Fruit fly (Drosophila melanogaster) whole organism, embryonic: Measurements from ENCODE around the gene Vps26.

ENCODE experiments used
- Atf3 ChIP-seq: fragments of 200-800 bp; sonication (Bioruptor generic); optimal IDR thresholded peaks from 3 replicates; lab custom pipeline; 2016; ENCODE audit warnings: missing biosample characterization, missing genetic modification characterization
- Awh ChIP-seq: fragments of 200-800 bp; sonication (Bioruptor generic); IDR thresholded peaks from 2 replicates; pipeline ENCODE4, ENCODE4 v1.3.6; 2022; ENCODE audit warnings: missing biosample characterization, missing genetic modification characterization
- CG10543 ChIP-seq: fragments of 200-800 bp; sonication (Bioruptor generic); optimal IDR thresholded peaks from 3 replicates; lab custom pipeline; 2017; ENCODE audit warnings: missing biosample characterization, mild to moderate bottlenecking, missing genetic modification characterization, moderate library complexity
- CG11723 ChIP-seq: fragments of 200-800 bp; sonication (Bioruptor generic); optimal IDR thresholded peaks from 2 replicates; lab custom pipeline; 2017; ENCODE audit warnings: missing biosample characterization, mild to moderate bottlenecking, missing genetic modification characterization
- CG12299 ChIP-seq: fragments of 200-800 bp; sonication (Bioruptor generic); optimal IDR thresholded peaks from 2 replicates; lab custom pipeline; 2018; ENCODE audit warnings: missing biosample characterization, mild to moderate bottlenecking, missing genetic modification characterization
- CG13775 ChIP-seq: fragments of 200-800 bp; sonication (Bioruptor generic); optimal IDR thresholded peaks from 3 replicates; lab custom pipeline; 2017; ENCODE audit warnings: missing biosample characterization, mild to moderate bottlenecking, missing genetic modification characterization
- CG16779 ChIP-seq: fragments of 200-800 bp; sonication (Bioruptor generic); IDR thresholded peaks from 2 replicates; pipeline ENCODE4 v1.3.6; 2022; ENCODE audit warnings: missing biosample characterization, missing genetic modification characterization
- CG18011 ChIP-seq: fragments of 200-800 bp; sonication (Bioruptor generic); optimal IDR thresholded peaks from 2 replicates; lab custom pipeline; 2017; ENCODE audit warnings: missing biosample characterization, missing genetic modification characterization, mild to moderate bottlenecking, moderate library complexity, missing genotype
- CG32532 ChIP-seq: fragments of 200-800 bp; sonication (Bioruptor generic); IDR thresholded peaks from 2 replicates; pipeline ENCODE4 v1.3.6; 2022; ENCODE audit warnings: missing biosample characterization, missing genetic modification characterization
- CG34224 ChIP-seq: fragments of 200-800 bp; sonication (Bioruptor generic); IDR thresholded peaks from 3 replicates; pipeline ENCODE4 v1.3.6; 2022; ENCODE audit warnings: missing biosample characterization, missing genetic modification characterization; ENCODE audit not compliant: partially characterized antibody
- CG3726 ChIP-seq: fragments of 200-800 bp; sonication (Bioruptor generic); IDR thresholded peaks from 3 replicates; pipeline ENCODE4, ENCODE4 v1.3.6; 2022; ENCODE audit warnings: missing biosample characterization, missing genetic modification characterization
- CG3838 ChIP-seq: fragments of 200-800 bp; sonication (Bioruptor generic); optimal IDR thresholded peaks from 3 replicates; lab custom pipeline; 2016; ENCODE audit warnings: missing biosample characterization, missing genetic modification characterization
- CG6813 ChIP-seq: fragments of 200-800 bp; sonication (Bioruptor generic); optimal IDR thresholded peaks from 2 replicates; lab custom pipeline; 2017; ENCODE audit warnings: missing biosample characterization, missing genetic modification characterization, mild to moderate bottlenecking, moderate library complexity, missing genetic modification reagents
- CG6854 ChIP-seq: fragments of 200-800 bp; sonication (Bioruptor generic); optimal IDR thresholded peaks from 3 replicates; lab custom pipeline; 2017; ENCODE audit warnings: missing biosample characterization, mild to moderate bottlenecking, missing genetic modification characterization
- CG7556 ChIP-seq: fragments of 200-800 bp; sonication (Bioruptor generic); optimal IDR thresholded peaks from 2 replicates; lab custom pipeline; 2017; ENCODE audit warnings: missing biosample characterization, mild to moderate bottlenecking, missing genetic modification characterization
- CG7745 ChIP-seq: fragments of 200-800 bp; sonication (Bioruptor generic); optimal IDR thresholded peaks from 2 replicates; lab custom pipeline; 2018; ENCODE audit warnings: missing biosample characterization, mild to moderate bottlenecking, missing genetic modification characterization, moderate library complexity
- CG7786 ChIP-seq: fragments of 200-800 bp; sonication (Bioruptor generic); optimal IDR thresholded peaks from 2 replicates; lab custom pipeline; 2016; ENCODE audit warnings: missing biosample characterization, missing genetic modification characterization
- CG7928 ChIP-seq: fragments of 200-800 bp; sonication (Bioruptor generic); optimal IDR thresholded peaks from 2 replicates; lab custom pipeline; 2017; ENCODE audit warnings: missing biosample characterization, mild to moderate bottlenecking, missing genetic modification characterization
- CG8281 ChIP-seq: fragments of 200-800 bp; sonication (Bioruptor generic); optimal IDR thresholded peaks from 2 replicates; lab custom pipeline; 2018; ENCODE audit warnings: missing biosample characterization, mild to moderate bottlenecking, missing genetic modification characterization, moderate library complexity
- CkIIα-i1 ChIP-seq: fragments of 200-800 bp; sonication (Bioruptor generic); IDR thresholded peaks from 2 replicates; pipeline ENCODE4 v1.3.6; 2022; ENCODE audit warnings: missing biosample characterization, missing genetic modification characterization
- Dfd ChIP-seq, 2 experiments: fragments of >200 bp; optimal IDR thresholded peaks; 2 replicates each; lab custom pipeline; 2017; ENCODE audit warnings: missing biosample characterization in 2 of 2, missing genetic modification characterization in 2 of 2
- Dll ChIP-seq: fragments of 200-800 bp; sonication (Bioruptor generic); IDR thresholded peaks from 4 replicates; pipeline ENCODE4 v1.3.6; 2022; ENCODE audit warnings: missing biosample characterization, missing genetic modification characterization; ENCODE audit not compliant: partially characterized antibody
- Gsc ChIP-seq: fragments of 200-800 bp; sonication (Bioruptor generic); IDR thresholded peaks from 2 replicates; pipeline ENCODE4 v1.3.6; 2022; ENCODE audit warnings: missing biosample characterization, missing genetic modification characterization
- H2.0 ChIP-seq: fragments of 200-800 bp; sonication (Bioruptor generic); IDR thresholded peaks from 2 replicates; pipeline ENCODE4 v1.3.6; 2022; ENCODE audit warnings: missing biosample characterization, missing genetic modification characterization
- HLHmδ ChIP-seq: fragments of 200-800 bp; sonication (Bioruptor generic); optimal IDR thresholded peaks from 2 replicates; lab custom pipeline; 2018; ENCODE audit warnings: missing biosample characterization, mild to moderate bottlenecking, missing genetic modification characterization, moderate library complexity
- HmgD ChIP-seq: fragments of 200-800 bp; sonication (Bioruptor generic); optimal IDR thresholded peaks from 3 replicates; lab custom pipeline; 2016; ENCODE audit warnings: missing biosample characterization, missing genetic modification characterization
- Hr39 ChIP-seq: fragments of >200 bp; optimal IDR thresholded peaks from 2 replicates; lab custom pipeline; 2017
- Lhr ChIP-seq: fragments of 200-800 bp; sonication (Bioruptor generic); optimal IDR thresholded peaks from 3 replicates; lab custom pipeline; 2017; ENCODE audit warnings: mild to moderate bottlenecking, missing biosample characterization, missing genetic modification reagents, missing genetic modification characterization
- MBD-R2 ChIP-seq: fragments of 200-800 bp; sonication (Bioruptor generic); IDR thresholded peaks from 2 replicates; pipeline ENCODE4 v1.3.6; 2022; ENCODE audit warnings: missing biosample characterization, missing genetic modification characterization
- MESR4 ChIP-seq: fragments of 200-800 bp; sonication (Bioruptor generic); optimal IDR thresholded peaks from 2 replicates; lab custom pipeline; 2018; ENCODE audit warnings: missing biosample characterization, mild to moderate bottlenecking, missing genetic modification characterization, moderate library complexity
- Mes4 ChIP-seq: fragments of 200-800 bp; sonication (Bioruptor generic); optimal IDR thresholded peaks from 2 replicates; lab custom pipeline; 2016; ENCODE audit warnings: missing biosample characterization, missing genetic modification characterization
- ac ChIP-seq: fragments of 200-800 bp; sonication (Bioruptor generic); optimal IDR thresholded peaks from 3 replicates; lab custom pipeline; 2017; ENCODE audit warnings: missing biosample characterization, mild to moderate bottlenecking, missing genetic modification characterization
- al ChIP-seq: fragments of 200-800 bp; sonication (Bioruptor generic); IDR thresholded peaks from 2 replicates; pipeline ENCODE4 v1.3.6; 2022; ENCODE audit warnings: missing biosample characterization, missing genetic modification characterization
- ase ChIP-seq: fragments of 200-800 bp; sonication (Bioruptor generic); IDR thresholded peaks from 3 replicates; pipeline ENCODE4 v1.3.6; 2022; ENCODE audit warnings: missing biosample characterization, missing genetic modification characterization
- bowl ChIP-seq: fragments of 200-800 bp; sonication (Bioruptor generic); IDR thresholded peaks from 2 replicates; pipeline ENCODE4 v1.3.6; 2022; ENCODE audit warnings: missing biosample characterization, missing genetic modification characterization
- chinmo ChIP-seq: fragments of 200-800 bp; sonication (Bioruptor generic); IDR thresholded peaks from 4 replicates; pipeline ENCODE4 v1.3.6; 2022; ENCODE audit warnings: missing biosample characterization, missing genetic modification characterization; ENCODE audit not compliant: partially characterized antibody
- danr ChIP-seq: fragments of 200-800 bp; sonication (Bioruptor generic); IDR thresholded peaks from 2 replicates; pipeline ENCODE4 v1.3.6; 2022; ENCODE audit warnings: missing biosample characterization, missing genetic modification characterization
- ftz-f1 ChIP-seq: fragments of 200-800 bp; sonication (Bioruptor generic); optimal IDR thresholded peaks from 2 replicates; lab custom pipeline; 2016; ENCODE audit warnings: missing biosample characterization, missing genetic modification characterization
- gfzf ChIP-seq: fragments of 200-800 bp; sonication (Bioruptor generic); optimal IDR thresholded peaks from 2 replicates; lab custom pipeline; 2016; ENCODE audit warnings: missing biosample characterization, mild to moderate bottlenecking, missing genetic modification characterization, moderate library complexity
- hbn ChIP-seq: fragments of 200-800 bp; sonication (Bioruptor generic); IDR thresholded peaks from 2 replicates; pipeline ENCODE4 v1.3.6; 2022; ENCODE audit warnings: missing biosample characterization, missing genetic modification characterization; ENCODE audit not compliant: partially characterized antibody
- ind ChIP-seq: fragments of 200-800 bp; sonication (Bioruptor generic); optimal IDR thresholded peaks from 3 replicates; lab custom pipeline; 2016; ENCODE audit warnings: missing biosample characterization, missing genetic modification characterization
- insv ChIP-seq, 2 experiments: fragments of 200-800 bp; sonication (Bioruptor generic); optimal IDR thresholded peaks; 3 replicates each; lab custom pipeline; 2016 to 2018; ENCODE audit warnings: missing biosample characterization in 2 of 2, missing genetic modification characterization in 2 of 2
- lbe ChIP-seq: fragments of 200-800 bp; sonication (Bioruptor generic); optimal IDR thresholded peaks from 2 replicates; lab custom pipeline; 2016; ENCODE audit warnings: missing biosample characterization, mild to moderate bottlenecking, missing genetic modification characterization
- nau ChIP-seq: fragments of 200-800 bp; sonication (Bioruptor generic); optimal IDR thresholded peaks from 3 replicates; lab custom pipeline; 2017; ENCODE audit warnings: missing biosample characterization, mild to moderate bottlenecking, missing genetic modification characterization, missing genetic modification reagents
- scrt ChIP-seq: fragments of 200-800 bp; sonication (Bioruptor generic); optimal IDR thresholded peaks from 2 replicates; lab custom pipeline; 2018; ENCODE audit warnings: missing biosample characterization, mild to moderate bottlenecking, missing genetic modification characterization, moderate library complexity
- sens-2 ChIP-seq: fragments of 200-800 bp; sonication (Bioruptor generic); IDR thresholded peaks from 2 replicates; pipeline ENCODE4 v1.3.6; 2022; ENCODE audit warnings: missing biosample characterization, missing genetic modification characterization
- sqz ChIP-seq: fragments of 200-800 bp; sonication (Bioruptor generic); optimal IDR thresholded peaks from 3 replicates; lab custom pipeline; 2018; ENCODE audit warnings: missing biosample characterization, mild to moderate bottlenecking, missing genetic modification characterization
- stwl ChIP-seq: fragments of 200-800 bp; sonication (Bioruptor generic); optimal IDR thresholded peaks from 3 replicates; lab custom pipeline; 2018; ENCODE audit warnings: missing biosample characterization, mild to moderate bottlenecking, missing genetic modification characterization, moderate library complexity
- unpg ChIP-seq: fragments of 200-800 bp; sonication (Bioruptor generic); optimal IDR thresholded peaks from 3 replicates; lab custom pipeline; 2018; ENCODE audit warnings: missing biosample characterization, mild to moderate bottlenecking, missing genetic modification characterization, moderate library complexity
- zen2 ChIP-seq: fragments of 200-800 bp; sonication (Bioruptor generic); IDR thresholded peaks from 3 replicates; pipeline ENCODE4 v1.3.6; 2022; ENCODE audit warnings: missing biosample characterization, missing genetic modification characterization; ENCODE audit not compliant: partially characterized antibody
- zfh1 ChIP-seq: fragments of 200-800 bp; sonication (Bioruptor generic); IDR thresholded peaks from 3 replicates; pipeline ENCODE4 v1.3.6; 2022; ENCODE audit warnings: missing biosample characterization, missing genetic modification characterization

Vps26 gene

dm6 chrX:1889926-1890325 is 16.3 kb downstream of the Vps26 start, which contains the start of the genes trr and mRpL16 (continued):
- 0 out of 3 replicates have a peak, but pooled peaks have one; percentile 37 for TF ChIP-seq CG34224 (GFP tag; lab: Robert Waterston, UW)
- no peak for TF ChIP-seq HLHmδ
- TF ChIP-seq CG8281, result no peak
- TF ChIP-seq Gsc (GFP tag; lab: Robert Waterston, UW), result no peak
- peak; percentile 39 for TF ChIP-seq unpg (GFP tag; lab: Kevin White, UChicago)
- TF ChIP-seq CG10543 (GFP tag; lab: Kevin White, UChicago), result no peak
- TF ChIP-seq Awh (GFP tag; lab: Robert Waterston, UW), result no peak
- no peak for TF ChIP-seq scrt (GFP tag; lab: Kevin White, UChicago)
- TF ChIP-seq Dfd (GFP tag; optimal IDR thresholded peaks at IDR 0.05; lab: Kevin White, UChicago), result no peak
- no peak for TF ChIP-seq Hr39 (lab: Kevin White, UChicago)
- peak; percentile 58 for TF ChIP-seq CG7786
- peak; percentile 40 for TF ChIP-seq CG13775 (GFP tag; lab: Kevin White, UChicago)
- peak; percentile 84 for TF ChIP-seq MBD-R2 (GFP tag; lab: Robert Waterston, UW)
- 0 out of 2 replicates have a peak, but pooled peaks have one; percentile 37 for TF ChIP-seq H2.0
- no peak; the same call in 1 of the 2 replicates for TF ChIP-seq al (GFP tag; lab: Robert Waterston, UW)
- no peak for TF ChIP-seq ind (GFP tag; lab: Kevin White, UChicago)
- TF ChIP-seq ftz-f1, result no peak
- TF ChIP-seq sqz, result no peak
- TF ChIP-seq CG7556 (GFP tag; lab: Kevin White, UChicago), result peak; percentile 4
- no peak for TF ChIP-seq bowl (GFP tag; lab: Robert Waterston, UW)
- TF ChIP-seq CG16779 (GFP tag; lab: Robert Waterston, UW), result no peak
- no peak for TF ChIP-seq lbe
- TF ChIP-seq zfh1 (GFP tag; lab: Robert Waterston, UW), result peak; percentile 43; the same call in 1 of the 3 replicates
- TF ChIP-seq CG3726 (GFP tag; lab: Robert Waterston, UW), result no peak
- no peak for TF ChIP-seq CG11723 (GFP tag; lab: Kevin White, UChicago)
- TF ChIP-seq MESR4 (GFP tag; lab: Kevin White, UChicago), result peak; percentile 45
- TF ChIP-seq CG3838 (GFP tag; lab: Kevin White, UChicago), result no peak
- TF ChIP-seq CG18011 (GFP tag; lab: Kevin White, UChicago), result peak; percentile 29
- TF ChIP-seq zen2 (GFP tag; lab: Robert Waterston, UW), result peak; percentile 30; the same call in 1 of the 3 replicates
- no peak for TF ChIP-seq HmgD
- TF ChIP-seq gfzf (GFP tag; lab: Kevin White, UChicago), result peak; percentile 75
- TF ChIP-seq CG6813 (GFP tag; lab: Kevin White, UChicago), result no peak
- no peak for TF ChIP-seq CG7745 (tag; lab: Kevin White, UChicago)
- TF ChIP-seq CG6854, result no peak
- peak; percentile 76 for TF ChIP-seq hbn (GFP tag; lab: Robert Waterston, UW)
- no peak for TF ChIP-seq nau (GFP tag; lab: Kevin White, UChicago)
- TF ChIP-seq sens-2 (GFP tag; lab: Robert Waterston, UW), result no peak
- TF ChIP-seq danr, result no peak
- TF ChIP-seq Atf3 (GFP tag; lab: Kevin White, UChicago), result peak; percentile 36
- no peak for TF ChIP-seq Lhr
- no peak for TF ChIP-seq Mes4
- no peak for TF ChIP-seq ac (GFP tag; lab: Kevin White, UChicago)
- peak; percentile 39 for TF ChIP-seq CG12299 (tag; lab: Kevin White, UChicago)
- TF ChIP-seq CG7928 (GFP tag; lab: Kevin White, UChicago), result peak; percentile 92
- peak; percentile 60 for TF ChIP-seq stwl (tag; lab: Kevin White, UChicago)
- peak in 1 of 2 experiments; percentile 16 for TF ChIP-seq insv (GFP tag; optimal IDR thresholded peaks at IDR 0.05; lab: Kevin White, UChicago)
- TF ChIP-seq CG32532 (GFP tag; lab: Robert Waterston, UW), result peak; percentile 64
- 0 out of 4 replicates have a peak, but pooled peaks have one; percentile 59 for TF ChIP-seq chinmo (GFP tag; lab: Robert Waterston, UW)
- TF ChIP-seq ase (GFP tag; lab: Robert Waterston, UW), result no peak
- TF ChIP-seq CkIIα-i1 (GFP tag; lab: Robert Waterston, UW), result no peak
- peak; percentile 86 for TF ChIP-seq Dll (GFP tag; lab: Robert Waterston, UW)
